Worm (Caenorhabditis elegans): ENCODE data around the gene D1086.7.

ce11 chrV:14082453-14082852 lies 1.6 kb upstream of the D1086.7 start, which contains the start of gene D1086.10:
- TF ChIP-seq ztf-29 (GFP tag; IDR thresholded peaks at IDR 0.05), result no peak
- no peak for TF ChIP-seq ref-1 (GFP tag; conservative IDR thresholded peaks at IDR 0.05)
- no peak for TF ChIP-seq med-1 (GFP tag; optimal IDR thresholded peaks at IDR 0.05; ENCODE audit: insufficient read depth)

Data from whole organism, midembryonic.